Worm (Caenorhabditis elegans) whole organism, late embryonic: ENCODE data around the gene isy-1.

Experiments used
- C38D4.7 ChIP-seq: fragments of 200-800 bp; sonication (Bioruptor generic); optimal IDR thresholded peaks from 2 replicates; lab custom pipeline; 2018; ENCODE audit warnings: mild to moderate bottlenecking, missing genetic modification characterization, moderate library complexity, missing compliant biosample characterization
- F13H6.1 ChIP-seq: sonication (generic microtip); optimal IDR thresholded peaks from 2 replicates; lab custom pipeline; 2016; ENCODE audit warnings: missing genetic modification characterization, missing compliant biosample characterization
- K02D7.2 ChIP-seq: sonication (generic microtip); optimal IDR thresholded peaks from 2 replicates; lab custom pipeline; 2017; ENCODE audit warnings: mild to moderate bottlenecking, missing genetic modification characterization, missing compliant biosample characterization
- ahr-1 ChIP-seq: sonication (generic microtip); optimal IDR thresholded peaks from 2 replicates; lab custom pipeline; 2016; ENCODE audit warnings: missing genetic modification characterization, missing compliant biosample characterization
- ama-1 ChIP-seq: fragments of 150-350 bp; optimal IDR thresholded peaks from 2 replicates; lab custom pipeline; 2014
- ceh-18 ChIP-seq: sonication (generic microtip); optimal IDR thresholded peaks from 2 replicates; lab custom pipeline; 2016; ENCODE audit warnings: missing genetic modification characterization, missing compliant biosample characterization
- ceh-19 ChIP-seq: fragments of 200-800 bp; sonication (Bioruptor generic); optimal IDR thresholded peaks from 2 replicates; lab custom pipeline; 2018; ENCODE audit warnings: mild to moderate bottlenecking, missing genetic modification characterization, missing compliant biosample characterization
- ceh-31 ChIP-seq: sonication (generic microtip); optimal IDR thresholded peaks from 2 replicates; lab custom pipeline; 2016; ENCODE audit warnings: missing genetic modification characterization, missing compliant biosample characterization
- ceh-45 ChIP-seq: fragments of 200-800 bp; sonication (Bioruptor generic); IDR thresholded peaks from 2 replicates; pipeline ENCODE4 v1.3.6; 2022; ENCODE audit warnings: missing genetic modification reagents, missing genetic modification characterization, missing compliant biosample characterization
- ceh-48 ChIP-seq: sonication (generic microtip); optimal IDR thresholded peaks from 2 replicates; lab custom pipeline; 2016; ENCODE audit warnings: missing genetic modification characterization, inconsistent platforms, missing compliant biosample characterization
- ceh-9 ChIP-seq: sonication (generic microtip); optimal IDR thresholded peaks from 2 replicates; lab custom pipeline; 2016; ENCODE audit warnings: mild to moderate bottlenecking, missing genetic modification characterization, inconsistent platforms, missing compliant biosample characterization
- che-1 ChIP-seq: sonication (generic microtip); optimal IDR thresholded peaks from 2 replicates; lab custom pipeline; 2016; ENCODE audit warnings: mild to moderate bottlenecking, missing genetic modification characterization, missing compliant biosample characterization
- dmd-4 ChIP-seq: sonication (generic microtip); optimal IDR thresholded peaks from 2 replicates; lab custom pipeline; 2016; ENCODE audit warnings: borderline replicate concordance, missing genetic modification characterization, missing compliant biosample characterization
- ets-4 ChIP-seq: sonication (generic microtip); optimal IDR thresholded peaks from 2 replicates; lab custom pipeline; 2016; ENCODE audit warnings: missing genetic modification characterization, missing compliant biosample characterization
- eyg-1 ChIP-seq: sonication (generic microtip); optimal IDR thresholded peaks from 2 replicates; lab custom pipeline; 2016; ENCODE audit warnings: missing genotype, missing genetic modification characterization, missing compliant biosample characterization
- fkh-10 ChIP-seq: fragments of 150-350 bp; optimal IDR thresholded peaks from 2 replicates; lab custom pipeline; 2014; ENCODE audit warnings: missing biosample characterization, missing genetic modification reagents, missing genetic modification characterization
- fkh-6 ChIP-seq: sonication (generic microtip); optimal IDR thresholded peaks from 2 replicates; lab custom pipeline; 2016; ENCODE audit warnings: missing genetic modification characterization, missing compliant biosample characterization
- gmeb-2 ChIP-seq: sonication (generic microtip); optimal IDR thresholded peaks from 2 replicates; lab custom pipeline; 2016; ENCODE audit warnings: missing genetic modification characterization, inconsistent platforms, missing compliant biosample characterization
- hlh-13 ChIP-seq: fragments of 200-800 bp; sonication (Bioruptor generic); optimal IDR thresholded peaks from 2 replicates; lab custom pipeline; 2018; ENCODE audit warnings: mild to moderate bottlenecking, missing genetic modification characterization, missing compliant biosample characterization
- mec-3 ChIP-seq: sonication (generic microtip); optimal IDR thresholded peaks from 2 replicates; lab custom pipeline; 2016; ENCODE audit warnings: borderline replicate concordance, missing genetic modification characterization, missing compliant biosample characterization
- nfya-1 ChIP-seq: sonication (generic microtip); optimal IDR thresholded peaks from 2 replicates; lab custom pipeline; 2017; ENCODE audit warnings: missing genetic modification characterization, mild to moderate bottlenecking, missing compliant biosample characterization, antibody characterized with exemption, moderate library complexity
- nhr-11 ChIP-seq: fragments of 150-350 bp; optimal IDR thresholded peaks from 2 replicates; lab custom pipeline; 2014; ENCODE audit warnings: missing biosample characterization, missing genetic modification characterization
- nhr-232 ChIP-seq: sonication (generic microtip); optimal IDR thresholded peaks from 2 replicates; lab custom pipeline; 2016; ENCODE audit warnings: missing genetic modification characterization, missing compliant biosample characterization
- odd-2 ChIP-seq: sonication (generic microtip); optimal IDR thresholded peaks from 2 replicates; lab custom pipeline; 2017; ENCODE audit warnings: antibody characterized with exemption, mild to moderate bottlenecking, missing genetic modification characterization, missing compliant biosample characterization
- pag-3 ChIP-seq: sonication (generic microtip); optimal IDR thresholded peaks from 2 replicates; lab custom pipeline; 2016; ENCODE audit warnings: missing compliant biosample characterization, missing genetic modification characterization, borderline replicate concordance
- pax-1 ChIP-seq: fragments of 150-350 bp; optimal IDR thresholded peaks from 2 replicates; lab custom pipeline; 2014; ENCODE audit warnings: missing biosample characterization, missing genetic modification characterization
- rnt-1 ChIP-seq: sonication (generic microtip); optimal IDR thresholded peaks from 2 replicates; lab custom pipeline; 2016; ENCODE audit warnings: missing genetic modification characterization, missing compliant biosample characterization
- ttx-3 ChIP-seq: sonication (generic microtip); optimal IDR thresholded peaks from 2 replicates; lab custom pipeline; 2016; ENCODE audit warnings: missing genetic modification reagents, missing genetic modification characterization, missing compliant biosample characterization
- unc-3 ChIP-seq, 2 experiments: fragments of 200-800 bp in 1 of 2; sonication (Bioruptor generic) in 1 of 2; sonication (generic microtip) in 1 of 2; conservative IDR thresholded peaks in 1 of 2; optimal IDR thresholded peaks in 1 of 2; 2 replicates each; pipeline versions ENCODE4 v1.3.6 to Lab custom; 2016 to 2022; ENCODE audit warnings: missing compliant biosample characterization in 2 of 2, missing genetic modification characterization in 2 of 2, missing genetic modification reagents in 1 of 2
- unc-42 ChIP-seq: sonication (generic microtip); optimal IDR thresholded peaks from 2 replicates; lab custom pipeline; 2016; ENCODE audit warnings: missing genotype, missing genetic modification characterization, missing compliant biosample characterization
- unc-55 ChIP-seq: sonication (generic microtip); optimal IDR thresholded peaks from 2 replicates; lab custom pipeline; 2017; ENCODE audit warnings: missing biosample characterization, missing genetic modification reagents, missing genetic modification characterization
- zip-5 ChIP-seq: sonication (generic microtip); optimal IDR thresholded peaks from 2 replicates; lab custom pipeline; 2016; ENCODE audit warnings: missing genetic modification characterization, missing compliant biosample characterization
- ztf-16 ChIP-seq: sonication (generic microtip); optimal IDR thresholded peaks from 2 replicates; lab custom pipeline; 2017; ENCODE audit warnings: missing genetic modification characterization, missing compliant biosample characterization

Gene isy-1

ce11 chrV:11000650-11001049 is at the start of gene isy-1:
TSS of gene isy-1 (minus strand) at chrV:11000699.
- TF ChIP-seq che-1 (tag; lab: Kevin White, UChicago) (no peak), unc-42 (tag; lab: Kevin White, UChicago) (peak; percentile 92), ceh-31 (tag; lab: Kevin White, UChicago) (peak; percentile 47), nfya-1 (peak; percentile 37)

ce11 chrV:11048678-11049077 is 48.2 kb upstream of the isy-1 start, which contains the start of gene srh-74:
TSS of gene srh-74 (minus strand) at chrV:11048778.
- no peak for TF ChIP-seq hlh-13 (GFP tag; lab: Kevin White, UChicago)
- TF ChIP-seq pag-3 (tag; lab: Kevin White, UChicago), result no peak
- TF ChIP-seq nhr-232 (tag; lab: Kevin White, UChicago), result no peak
- TF ChIP-seq ttx-3 (tag; lab: Kevin White, UChicago), result no peak
- no peak for TF ChIP-seq C38D4.7 (GFP tag; lab: Kevin White, UChicago)

ce11 chrV:11046730-11047129 is 46.2 kb upstream of the isy-1 start, which contains the start of gene dhs-18:
TSS of gene dhs-18 (minus strand) at chrV:11046833.
- TF ChIP-seq ztf-16 (tag; lab: Kevin White, UChicago) (no peak), mec-3 (no peak), dmd-4 (tag; lab: Kevin White, UChicago) (no peak), ceh-19 (GFP tag; lab: Kevin White, UChicago) (no peak), nhr-232 (tag; lab: Kevin White, UChicago) (no peak), odd-2 (tag; lab: Kevin White, UChicago) (no peak), hlh-13 (GFP tag; lab: Kevin White, UChicago) (no peak), ama-1 (lab: Kevin White, UChicago) (no peak), pax-1 (tag; lab: Kevin White, UChicago) (no peak), rnt-1 (tag; lab: Kevin White, UChicago) (no peak), K02D7.2 (tag; lab: Kevin White, UChicago) (no peak), eyg-1 (tag; lab: Kevin White, UChicago) (no peak), zip-5 (no peak), unc-55 (GFP tag; lab: Kevin White, UChicago) (no peak), nhr-11 (tag; lab: Kevin White, UChicago) (no peak), F13H6.1 (no peak), nfya-1 (no peak), ahr-1 (tag; lab: Kevin White, UChicago) (no peak), unc-42 (tag; lab: Kevin White, UChicago) (no peak), ttx-3 (tag; lab: Kevin White, UChicago) (no peak)

- TF ChIP-seq ets-4 (tag; lab: Kevin White, UChicago), result no peak
- no peak for TF ChIP-seq pax-1 (tag; lab: Kevin White, UChicago)
- no peak for TF ChIP-seq ttx-3 (tag; lab: Kevin White, UChicago)
- no peak for TF ChIP-seq zip-5
- TF ChIP-seq ceh-19 (GFP tag; lab: Kevin White, UChicago), result no peak
- TF ChIP-seq ceh-48, result no peak
- TF ChIP-seq ceh-9 (tag; lab: Kevin White, UChicago), result no peak
- TF ChIP-seq pag-3 (tag; lab: Kevin White, UChicago), result no peak
These were observed 43.3 kb upstream of the isy-1 start, which contains the start of gene C45B11.6 for ce11 chrV:11043767-11044166. TSS of gene C45B11.6 (plus strand) at chrV:11044067.

- no peak for TF ChIP-seq gmeb-2 (tag; lab: Kevin White, UChicago)
- no peak for TF ChIP-seq odd-2 (tag; lab: Kevin White, UChicago)
- TF ChIP-seq ama-1 (lab: Kevin White, UChicago), result no peak
- no peak for TF ChIP-seq F13H6.1
- no peak for TF ChIP-seq fkh-6 (tag; lab: Kevin White, UChicago)
- TF ChIP-seq unc-3 (GFP tag; conservative IDR thresholded peaks at IDR 0.05; lab: Robert Waterston, UW), result no peak
- no peak for TF ChIP-seq unc-3 (tag; optimal IDR thresholded peaks at IDR 0.05; lab: Kevin White, UChicago)
- no peak for TF ChIP-seq pax-1 (tag; lab: Kevin White, UChicago)
- TF ChIP-seq ceh-18, result no peak
- no peak for TF ChIP-seq fkh-10
- TF ChIP-seq ceh-45 (GFP tag; lab: Robert Waterston, UW), result no peak
- no peak for TF ChIP-seq K02D7.2 (tag; lab: Kevin White, UChicago)
- no peak for TF ChIP-seq rnt-1 (tag; lab: Kevin White, UChicago)
- TF ChIP-seq che-1 (tag; lab: Kevin White, UChicago), result no peak
These were observed 42.0 kb upstream of the isy-1 start, which contains the start of gene C45B11.2 for ce11 chrV:11042538-11042937. TSS of gene C45B11.2 (plus strand) at chrV:11042710.
